Worm (Caenorhabditis elegans) whole organism, midembryonic: ENCODE results near the gene lact-3.

ENCODE experiments used
- T22C8.4 ChIP-seq: fragments of 200-800 bp; sonication (Bioruptor generic); IDR thresholded peaks from 2 replicates; pipeline ENCODE4 v1.3.6; 2022; ENCODE audit warnings: missing genetic modification characterization, missing compliant biosample characterization
- cog-1 ChIP-seq: sonication (generic microtip); optimal IDR thresholded peaks from 2 replicates; lab custom pipeline; 2016; ENCODE audit warnings: missing genetic modification characterization, missing compliant biosample characterization
- flt-1 ChIP-seq: fragments of 200-800 bp; sonication (Bioruptor generic); IDR thresholded peaks from 2 replicates; pipeline ENCODE4 v1.3.6; 2022; ENCODE audit warnings: missing genetic modification characterization, missing compliant biosample characterization
- klf-2 ChIP-seq: fragments of 200-800 bp; sonication (Bioruptor generic); conservative IDR thresholded peaks from 2 replicates; pipeline ENCODE4 v1.3.6; 2022; ENCODE audit warnings: missing genetic modification reagents, missing genetic modification characterization, missing compliant biosample characterization
- med-1 ChIP-seq: sonication (generic microtip); optimal IDR thresholded peaks from 2 replicates; lab custom pipeline; 2017; ENCODE audit warnings: missing genetic modification characterization, mild to moderate bottlenecking, missing compliant biosample characterization, antibody characterized with exemption, missing genetic modification reagents; ENCODE audit not compliant: insufficient read depth
- ref-1 ChIP-seq: fragments of 200-800 bp; sonication (Bioruptor generic); conservative IDR thresholded peaks from 2 replicates; pipeline ENCODE4 v1.3.6; 2022; ENCODE audit warnings: missing genetic modification reagents, missing genetic modification characterization, missing compliant biosample characterization
- tab-1 ChIP-seq: fragments of 200-800 bp; sonication (Bioruptor generic); IDR thresholded peaks from 2 replicates; pipeline ENCODE4 v1.3.6; 2022; ENCODE audit warnings: missing genetic modification characterization, missing compliant biosample characterization
- ztf-23 ChIP-seq: fragments of 200-800 bp; sonication (Bioruptor generic); IDR thresholded peaks from 2 replicates; pipeline ENCODE4 v1.3.6; 2022; ENCODE audit warnings: missing genetic modification reagents, missing genetic modification characterization, missing compliant biosample characterization
- ztf-29 ChIP-seq: fragments of 200-800 bp; sonication (Bioruptor generic); IDR thresholded peaks from 2 replicates; pipeline ENCODE4 v1.3.6; 2022; ENCODE audit warnings: missing genetic modification reagents, missing genetic modification characterization, missing compliant biosample characterization

Gene lact-3

DNA sequence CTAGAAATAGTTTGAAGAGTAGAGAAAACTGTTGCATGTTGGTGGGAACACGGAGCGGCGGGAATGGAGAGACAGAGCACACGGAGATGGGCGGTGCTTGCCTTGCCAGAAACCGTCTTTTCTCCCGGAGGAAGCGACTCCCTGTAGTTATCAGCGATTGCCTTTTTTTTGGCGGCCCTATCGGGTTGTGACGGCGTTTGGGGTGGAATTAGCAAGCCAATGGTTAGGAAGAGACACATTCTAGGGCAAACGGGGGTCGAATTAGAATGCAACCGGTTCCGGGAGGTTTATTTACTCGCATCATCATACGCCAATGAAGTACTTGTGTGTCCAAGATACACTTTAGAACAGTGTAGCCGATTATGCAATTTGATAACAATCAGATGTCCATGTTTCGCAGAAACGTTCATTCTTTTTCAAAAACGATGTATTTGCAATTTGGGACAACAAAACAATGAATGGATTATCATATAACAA is at the start of gene lact-3:
TSS of gene lact-3 (minus strand) at position 51 of the 477 bp plus-strand sequence.
- TF ChIP-seq klf-2 (GFP tag; lab: Robert Waterston, UW) (no peak), ztf-29 (no peak), T22C8.4 (GFP tag; lab: Robert Waterston, UW) (no peak), med-1 (GFP tag; lab: Kevin White, UChicago) (no peak), cog-1 (tag; lab: Kevin White, UChicago) (no peak), ref-1 (GFP tag; lab: Robert Waterston, UW) (no peak), ztf-23 (GFP tag; lab: Robert Waterston, UW) (no peak), tab-1 (GFP tag; lab: Robert Waterston, UW) (no peak), flt-1 (GFP tag; lab: Robert Waterston, UW) (no peak)

DNA sequence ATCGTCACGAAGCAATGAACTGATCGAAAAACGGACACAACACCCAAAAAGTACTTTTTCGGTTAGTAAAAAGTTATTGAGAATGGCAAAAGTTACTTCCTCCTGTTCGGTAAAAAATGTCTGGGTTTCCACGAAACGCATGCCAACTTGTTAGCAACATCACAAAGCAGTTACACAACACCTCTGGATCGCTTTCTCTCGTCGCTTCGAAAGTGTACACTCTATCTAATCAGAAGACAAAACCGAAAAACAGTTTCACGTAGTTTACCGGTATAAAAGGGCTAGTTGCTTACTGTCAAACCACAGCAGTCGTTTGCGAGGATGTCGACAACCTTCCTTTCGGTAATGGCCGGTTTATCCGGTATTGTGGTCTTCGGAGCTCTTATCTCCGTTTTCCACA is 49.4 kb upstream of the lact-3 start, which contains the start of gene col-80:
TSS of gene col-80 (plus strand) at position 301 of the 400 bp plus-strand sequence.
- TF ChIP-seq tab-1 (GFP tag; lab: Robert Waterston, UW) (no peak), ztf-23 (GFP tag; lab: Robert Waterston, UW) (no peak), ref-1 (GFP tag; lab: Robert Waterston, UW) (no peak), flt-1 (GFP tag; lab: Robert Waterston, UW) (no peak), cog-1 (tag; lab: Kevin White, UChicago) (no peak), med-1 (GFP tag; lab: Kevin White, UChicago) (no peak), T22C8.4 (GFP tag; lab: Robert Waterston, UW) (no peak), ztf-29 (no peak), klf-2 (GFP tag; lab: Robert Waterston, UW) (no peak)

DNA sequence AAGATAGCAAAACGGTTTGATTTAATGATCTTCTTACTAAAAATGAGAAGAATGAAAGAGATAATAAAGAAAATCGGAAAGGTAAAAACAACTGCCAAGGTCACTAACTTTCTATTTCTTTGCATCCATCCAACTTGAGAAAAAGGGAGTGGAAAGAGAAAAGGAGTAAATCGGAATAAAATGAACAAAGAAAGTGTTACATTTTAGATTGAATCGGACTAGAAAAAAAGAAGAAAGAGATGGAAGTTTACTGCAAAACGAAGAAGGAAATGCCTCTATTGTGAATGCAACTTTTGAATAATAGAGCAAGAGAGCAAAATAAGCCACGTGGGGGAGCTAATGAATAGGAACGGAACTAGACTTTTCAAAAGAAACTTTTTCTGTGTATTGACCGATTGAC is 48.6 kb upstream of the lact-3 start:
- no peak for TF ChIP-seq ztf-29
- no peak for TF ChIP-seq med-1 (GFP tag; lab: Kevin White, UChicago)
- no peak for TF ChIP-seq flt-1 (GFP tag; lab: Robert Waterston, UW)
- no peak for TF ChIP-seq T22C8.4 (GFP tag; lab: Robert Waterston, UW)
- TF ChIP-seq klf-2 (GFP tag; lab: Robert Waterston, UW), result no peak
- TF ChIP-seq cog-1 (tag; lab: Kevin White, UChicago), result no peak
- no peak for TF ChIP-seq ztf-23 (GFP tag; lab: Robert Waterston, UW)

DNA sequence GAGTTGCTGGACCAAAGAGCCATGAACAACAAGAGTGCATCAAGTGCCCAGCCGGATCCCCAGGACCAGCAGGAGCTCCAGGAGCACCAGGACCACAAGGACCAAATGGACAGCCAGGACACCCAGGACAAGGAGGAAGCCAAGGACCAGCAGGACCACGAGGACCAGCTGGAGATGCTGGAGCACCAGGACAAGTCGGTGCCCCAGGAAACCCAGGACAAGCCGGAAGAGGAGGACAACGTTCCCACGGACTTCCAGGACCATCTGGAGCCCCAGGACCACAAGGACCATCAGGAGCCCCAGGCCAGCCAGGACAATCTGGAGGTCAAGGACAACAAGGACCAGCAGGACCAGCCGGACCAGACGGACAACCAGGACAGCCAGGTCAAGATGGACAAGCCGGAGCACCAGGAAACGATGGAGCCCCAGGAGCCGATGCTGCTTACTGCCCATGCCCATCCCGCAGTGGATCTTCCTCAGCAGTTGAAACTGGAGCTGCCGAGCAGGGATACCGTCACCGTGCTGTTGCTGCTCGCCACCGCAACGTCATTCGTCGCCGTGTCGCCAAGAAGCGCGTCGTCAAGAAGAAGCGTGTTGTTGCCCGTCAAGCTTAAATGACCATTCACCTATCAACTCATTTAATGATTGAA is 48.0 kb upstream of the lact-3 start:
- no peak for TF ChIP-seq cog-1 (tag; lab: Kevin White, UChicago)
- no peak for TF ChIP-seq ref-1 (GFP tag; lab: Robert Waterston, UW)
- no peak for TF ChIP-seq T22C8.4 (GFP tag; lab: Robert Waterston, UW)
- TF ChIP-seq ztf-23 (GFP tag; lab: Robert Waterston, UW), result no peak
- no peak for TF ChIP-seq ztf-29
- no peak for TF ChIP-seq med-1 (GFP tag; lab: Kevin White, UChicago)
- TF ChIP-seq tab-1 (GFP tag; lab: Robert Waterston, UW), result no peak
- TF ChIP-seq flt-1 (GFP tag; lab: Robert Waterston, UW), result no peak
- no peak for TF ChIP-seq klf-2 (GFP tag; lab: Robert Waterston, UW)

DNA sequence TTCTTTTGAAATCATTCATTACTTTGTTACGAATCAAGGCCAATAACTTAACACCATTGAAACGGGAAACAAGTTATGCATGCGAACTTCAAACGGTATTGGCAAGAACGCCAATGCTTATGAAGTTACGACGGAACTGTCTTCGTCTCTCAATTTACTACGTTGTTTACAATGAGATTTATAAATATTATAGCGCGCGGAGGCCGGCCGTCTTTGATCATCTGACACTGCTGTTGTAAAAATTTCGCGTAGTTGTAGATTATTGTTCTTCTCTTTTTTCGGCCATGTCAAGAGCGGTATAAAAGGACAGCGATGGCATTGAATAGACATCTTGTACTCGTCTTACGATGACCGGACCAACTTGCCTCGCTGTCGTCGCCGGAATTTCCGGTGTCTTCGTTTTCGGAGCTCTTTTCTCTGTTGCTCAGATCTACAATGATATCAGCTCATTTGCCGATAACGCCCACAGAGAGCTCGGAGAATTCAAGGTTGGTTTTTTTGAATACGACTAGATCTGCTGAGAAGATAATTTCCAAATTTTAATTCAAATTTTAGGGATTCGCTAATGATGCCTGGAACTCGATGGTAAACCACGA is 47.2 kb upstream of the lact-3 start, which contains the start of gene col-39:
TSS of gene col-39 (plus strand) at position 342 of the 596 bp plus-strand sequence.
- TF ChIP-seq med-1 (GFP tag; lab: Kevin White, UChicago) (no peak), cog-1 (tag; lab: Kevin White, UChicago) (no peak), ztf-29 (no peak), flt-1 (GFP tag; lab: Robert Waterston, UW) (no peak)

DNA sequence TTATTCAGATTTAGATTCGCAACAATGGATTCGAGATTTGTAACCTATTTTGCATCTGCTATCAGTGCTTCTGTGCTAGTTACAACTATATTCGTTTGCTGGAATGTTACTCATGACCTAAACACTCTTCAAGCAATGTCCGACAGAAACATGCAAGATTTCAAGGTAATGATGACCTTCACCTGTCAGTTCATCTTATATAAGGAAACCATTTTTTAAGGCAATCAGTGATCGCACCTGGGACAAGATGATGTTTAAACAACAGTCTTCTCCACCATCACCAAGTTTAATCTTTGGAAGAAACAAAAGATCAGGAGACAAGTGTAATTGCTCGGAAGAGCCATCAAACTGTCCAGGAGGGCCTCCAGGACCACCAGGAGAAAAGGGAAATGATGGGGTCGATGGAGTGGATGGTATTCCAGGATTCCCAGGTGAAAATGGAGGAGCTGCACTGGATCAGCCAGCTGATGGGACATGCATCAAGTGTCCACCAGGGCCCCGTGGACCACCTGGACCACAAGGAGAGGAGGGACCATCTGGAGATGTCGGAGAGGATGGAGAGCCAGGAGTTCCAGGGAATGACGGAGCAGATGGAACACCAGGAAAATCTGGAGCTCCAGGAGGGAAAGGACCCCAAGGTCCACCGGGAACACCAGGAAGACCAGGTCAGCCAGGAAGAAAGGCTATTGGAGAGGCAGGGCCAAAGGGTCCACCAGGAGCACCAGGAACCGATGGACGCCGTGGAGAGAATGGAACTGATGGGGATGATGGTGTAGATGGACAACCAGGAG is 46.3 kb upstream of the lact-3 start, which contains the start of gene col-79:
TSS of gene col-79 (plus strand) at position 20 of the 791 bp plus-strand sequence.
- no peak for TF ChIP-seq ref-1 (GFP tag; lab: Robert Waterston, UW)
- no peak for TF ChIP-seq ztf-29
- 0 out of 2 replicates have a peak, but pooled peaks have one; percentile 23 for TF ChIP-seq ztf-23 (GFP tag; lab: Robert Waterston, UW)
- TF ChIP-seq med-1 (GFP tag; lab: Kevin White, UChicago), result no peak

- TF ChIP-seq cog-1 (tag; lab: Kevin White, UChicago), result no peak
- TF ChIP-seq T22C8.4 (GFP tag; lab: Robert Waterston, UW), result no peak
- TF ChIP-seq ztf-29, result no peak
- no peak for TF ChIP-seq med-1 (GFP tag; lab: Kevin White, UChicago)
- no peak for TF ChIP-seq tab-1 (GFP tag; lab: Robert Waterston, UW)
- no peak for TF ChIP-seq flt-1 (GFP tag; lab: Robert Waterston, UW)
- no peak for TF ChIP-seq ref-1 (GFP tag; lab: Robert Waterston, UW)
- TF ChIP-seq ztf-23 (GFP tag; lab: Robert Waterston, UW), result no peak
- TF ChIP-seq klf-2 (GFP tag; lab: Robert Waterston, UW), result no peak
Observed at ce11 chrII:10696060-10696459, 38.6 kb upstream of the lact-3 start.

ce11 chrII:10694713-10695112 is 37.2 kb upstream of the lact-3 start, which contains the start of gene lgc-57:
Gene lgc-57 (plus strand): TSS chrII:10695013.
- TF ChIP-seq med-1 (GFP tag; lab: Kevin White, UChicago) (no peak), flt-1 (GFP tag; lab: Robert Waterston, UW) (no peak), ztf-23 (GFP tag; lab: Robert Waterston, UW) (no peak), T22C8.4 (GFP tag; lab: Robert Waterston, UW) (no peak), ztf-29 (no peak), ref-1 (GFP tag; lab: Robert Waterston, UW) (no peak), tab-1 (GFP tag; lab: Robert Waterston, UW) (no peak), klf-2 (GFP tag; lab: Robert Waterston, UW) (no peak), cog-1 (tag; lab: Kevin White, UChicago) (no peak)
